Fruit fly (Drosophila melanogaster): Measurements from ENCODE around the gene sun.

DNA sequence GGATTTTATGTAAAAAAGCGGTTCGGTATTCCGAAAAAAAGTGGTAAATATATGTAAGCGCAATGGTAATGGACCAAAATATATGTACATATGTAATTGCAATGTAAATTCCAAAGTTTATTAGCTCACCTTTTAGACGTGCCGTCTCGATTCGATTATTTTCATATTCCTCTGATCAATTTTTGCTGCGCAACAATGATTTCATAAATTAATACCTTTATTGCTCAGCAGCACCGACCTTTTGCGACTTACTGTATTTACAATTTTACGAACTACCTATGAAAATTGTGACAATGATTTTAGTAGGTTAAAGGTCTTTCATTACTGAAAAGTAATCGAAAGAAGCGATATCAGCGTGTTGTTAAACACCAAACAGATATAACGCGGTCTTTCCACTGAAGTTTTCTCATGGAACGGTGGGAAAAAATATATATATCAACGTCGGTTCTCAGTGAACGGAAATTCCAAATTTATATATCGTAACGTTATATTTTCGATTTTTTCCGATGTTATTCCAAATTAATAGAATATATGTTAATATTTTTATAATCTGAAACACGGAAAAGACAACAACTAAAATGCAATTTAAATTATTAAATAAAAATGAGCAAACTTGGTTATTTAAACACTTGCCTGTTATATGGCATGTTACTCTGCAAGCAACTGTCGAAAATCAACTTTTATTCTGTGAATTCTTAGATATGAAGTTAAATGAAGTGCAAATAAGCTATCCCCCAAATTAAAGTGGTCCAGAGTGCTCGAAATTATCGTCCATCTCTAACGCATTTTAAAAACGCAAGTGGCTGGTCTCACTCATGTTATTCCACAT is 40.9 kb upstream of the sun start, which contains the start of the genes MSBP and CG15916:
- TF ChIP-seq woc (GFP tag; optimal IDR thresholded peaks at IDR 0.05) (peak; percentile 41), HLH106 (tag; optimal IDR thresholded peaks at IDR 0.05) (peak; percentile 51), Myc (optimal IDR thresholded peaks at IDR 0.05) (no peak), Hnf4 (GFP tag; optimal IDR thresholded peaks at IDR 0.05) (peak; percentile 17)
